Fruit fly (Drosophila melanogaster): ENCODE measurements around the gene CG15561.
A peak's percentile ranks its signal among the peaks of the same experiment; 100 is the strongest.

Gene CG15561

dm6 chr3R:31232236-31232635 lies 16.5 kb upstream of the CG15561 start, which contains the start of gene CG15563:
TSS of gene CG15563 (minus strand) at chr3R:31232336.
- TF ChIP-seq CG11504 (tag; optimal IDR thresholded peaks at IDR 0.05) (no peak), salm (tag; optimal IDR thresholded peaks at IDR 0.05) (no peak), CG17612 (GFP tag; IDR thresholded peaks at IDR 0.05) (no peak), sob (GFP tag; IDR thresholded peaks at IDR 0.05) (no peak), CG3163 (GFP tag; optimal IDR thresholded peaks at IDR 0.05) (no peak), emc (GFP tag; optimal IDR thresholded peaks at IDR 0.05) (no peak), Mrtf (GFP tag; IDR thresholded peaks at IDR 0.05) (no peak), tup (GFP tag; optimal IDR thresholded peaks at IDR 0.05) (no peak), CG1233 (GFP tag; optimal IDR thresholded peaks at IDR 0.05) (no peak)

- TF ChIP-seq Tbp (GFP tag; optimal IDR thresholded peaks at IDR 0.05), result peak; percentile 8
- peak; percentile 11; the same call in 1 of the 3 replicates for TF ChIP-seq Opbp (GFP tag; IDR thresholded peaks at IDR 0.05; ENCODE audit: partially characterized antibody)
- TF ChIP-seq CG6654 (GFP tag; optimal IDR thresholded peaks at IDR 0.05), result peak; percentile 98
- TF ChIP-seq CG11504 (tag; optimal IDR thresholded peaks at IDR 0.05), result no peak
- peak; percentile 1 for TF ChIP-seq Ssrp (tag; optimal IDR thresholded peaks at IDR 0.05)
- no peak for TF ChIP-seq CG4854 (GFP tag; optimal IDR thresholded peaks at IDR 0.05)
- no peak for TF ChIP-seq Sox102F (GFP tag; optimal IDR thresholded peaks at IDR 0.05)
- TF ChIP-seq CG42726 (GFP tag; IDR thresholded peaks at IDR 0.05; ENCODE audit: partially characterized antibody), result 0 out of 2 replicates have a peak, but pooled peaks have one; percentile 9
- no peak for TF ChIP-seq dm (GFP tag; optimal IDR thresholded peaks at IDR 0.05)
- no peak for TF ChIP-seq CG8924 (tag; optimal IDR thresholded peaks at IDR 0.05)
- TF ChIP-seq pita (GFP tag; optimal IDR thresholded peaks at IDR 0.05), result peak; percentile 8
- TF ChIP-seq CG8944 (GFP tag; optimal IDR thresholded peaks at IDR 0.05), result no peak
- peak; percentile 75; the same call in 1 of the 3 replicates for TF ChIP-seq CG2199 (GFP tag; IDR thresholded peaks at IDR 0.05)
- 0 out of 3 replicates have a peak, but pooled peaks have one; percentile 40 for TF ChIP-seq CG6791 (GFP tag; IDR thresholded peaks at IDR 0.05; ENCODE audit: partially characterized antibody)
These were observed 15.4 kb upstream of the CG15561 start for dm6 chr3R:31231134-31231533.

- TF ChIP-seq CG5953 (GFP tag; IDR thresholded peaks at IDR 0.05) (no peak), CG10209 (GFP tag; optimal IDR thresholded peaks at IDR 0.05) (no peak), BtbVII (GFP tag; optimal IDR thresholded peaks at IDR 0.05) (no peak), Lhr (GFP tag; optimal IDR thresholded peaks at IDR 0.05) (no peak), CG18262 (tag; optimal IDR thresholded peaks at IDR 0.05) (peak; percentile 26), lilli (GFP tag; optimal IDR thresholded peaks at IDR 0.05) (no peak), otp (GFP tag; IDR thresholded peaks at IDR 0.05) (peak; percentile 58; the same call in 1 of the 3 replicates), CG2202 (tag; optimal IDR thresholded peaks at IDR 0.05) (no peak), CTCF (GFP tag; optimal IDR thresholded peaks at IDR 0.05) (no peak), sens-2 (GFP tag; IDR thresholded peaks at IDR 0.05) (peak; percentile 50), Myb (GFP tag; optimal IDR thresholded peaks at IDR 0.05) (no peak), vnd (GFP tag; IDR thresholded peaks at IDR 0.05; ENCODE audit: partially characterized antibody) (no peak), aop (GFP tag; IDR thresholded peaks at IDR 0.05) (no peak), ken (GFP tag; IDR thresholded peaks at IDR 0.05) (no peak), GATAe (GFP tag; conservative IDR thresholded peaks at IDR 0.05) (peak; percentile 45; the same call in 1 of the 2 replicates), B-H1 (GFP tag; IDR thresholded peaks at IDR 0.05) (no peak; the same call in 2 of the 3 replicates), H2.0 (GFP tag; IDR thresholded peaks at IDR 0.05) (no peak), ci (GFP tag; IDR thresholded peaks at IDR 0.05) (no peak), CG12071 (GFP tag; optimal IDR thresholded peaks at IDR 0.05) (no peak), CG10366 (GFP tag; IDR thresholded peaks at IDR 0.05) (peak; percentile 72), CG2129 (GFP tag; IDR thresholded peaks at IDR 0.05; ENCODE audit: partially characterized antibody) (no peak), Kr (GFP tag; optimal IDR thresholded peaks at IDR 0.05) (no peak), kah (GFP tag; optimal IDR thresholded peaks at IDR 0.05) (peak; percentile 5), CG4282 (GFP tag; optimal IDR thresholded peaks at IDR 0.05) (no peak), HmgZ (tag; optimal IDR thresholded peaks at IDR 0.05) (peak; percentile 48), CG9609 (GFP tag; optimal IDR thresholded peaks at IDR 0.05) (no peak), Hey (tag; optimal IDR thresholded peaks at IDR 0.05) (no peak)
These were observed 9.4 kb upstream of the CG15561 start for dm6 chr3R:31225043-31225681.
